Worm (Caenorhabditis elegans): ENCODE results near the gene F13E9.12.

- no peak for TF ChIP-seq dao-5 (tag; optimal IDR thresholded peaks at IDR 0.05)
- TF ChIP-seq him-1 (tag; optimal IDR thresholded peaks at IDR 0.05), result no peak
Observed at ce11 chrIV:10902476-10902875, 28.0 kb upstream of the F13E9.12 start.
